Worm (Caenorhabditis elegans): ENCODE data around the gene ttr-20.

- TF ChIP-seq cebp-2 (GFP tag; IDR thresholded peaks at IDR 0.05) (no peak), ama-1 (optimal IDR thresholded peaks at IDR 0.05) (no peak), ama-1 (GFP tag; optimal IDR thresholded peaks at IDR 0.05) (no peak), zim-3 (tag; optimal IDR thresholded peaks at IDR 0.05) (no peak), madf-6 (GFP tag; IDR thresholded peaks at IDR 0.05) (no peak), unc-62 (GFP tag; optimal IDR thresholded peaks at IDR 0.05) (no peak), madf-10 (tag; optimal IDR thresholded peaks at IDR 0.05) (no peak), pha-4 (tag; optimal IDR thresholded peaks at IDR 0.05) (no peak), mxl-1 (tag; optimal IDR thresholded peaks at IDR 0.05) (no peak), efl-1 (GFP tag; optimal IDR thresholded peaks at IDR 0.05) (no peak)
Observed at ce11 chrIV:4225851-4226250, 20.7 kb upstream of the ttr-20 start, which contains the start of gene srbc-71.
